Worm (Caenorhabditis elegans) whole organism, mixed stage, embryonic: ENCODE data around the gene pqn-32.

Experiments
- lsy-2 ChIP-seq: fragments of 150-350 bp; optimal IDR thresholded peaks from 2 replicates; lab custom pipeline; 2014; ENCODE audit warnings: missing biosample characterization, missing genetic modification characterization
- mep-1 ChIP-seq: fragments of 150-350 bp; optimal IDR thresholded peaks from 2 replicates; lab custom pipeline; 2017; ENCODE audit warnings: missing biosample characterization, missing genetic modification reagents, missing genetic modification characterization, inconsistent platforms
- snpc-4 ChIP-seq: fragments of 150-350 bp; optimal IDR thresholded peaks from 2 replicates; lab custom pipeline; 2014; ENCODE audit warnings: missing biosample characterization, missing genetic modification characterization
- unc-62 ChIP-seq: fragments of 150-350 bp; optimal IDR thresholded peaks from 2 replicates; lab custom pipeline; 2014; ENCODE audit warnings: missing biosample characterization, missing genetic modification reagents, missing genetic modification characterization

DNA sequence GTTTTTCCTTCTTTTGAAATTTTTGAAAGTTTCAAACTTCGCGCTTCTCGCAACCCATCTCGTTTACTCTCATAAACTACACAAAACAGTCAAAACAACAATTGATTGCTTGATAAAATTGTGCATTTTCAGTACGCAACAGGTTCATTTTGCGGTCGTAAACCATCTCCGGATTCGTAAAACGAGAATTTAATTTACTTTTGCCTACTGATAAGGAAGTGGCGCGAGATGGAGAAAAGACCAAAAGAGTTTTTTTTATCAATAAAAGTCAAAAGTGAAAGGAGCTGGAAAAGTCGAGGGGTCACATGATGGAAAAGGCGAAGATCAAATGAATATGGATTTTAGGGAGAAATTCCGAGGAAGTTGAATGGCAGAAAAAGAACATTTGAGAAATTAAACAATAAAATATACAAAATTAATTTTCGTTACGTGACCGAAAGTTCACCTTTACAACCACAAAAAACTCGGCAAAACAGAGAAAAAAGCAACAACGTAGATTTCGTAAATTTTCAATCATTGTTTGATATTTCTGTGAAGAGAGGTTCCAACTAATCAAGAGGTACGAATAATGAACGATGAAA lies 28.9 kb upstream of the pqn-32 start, which contains the start of gene F42G4.6:
- TF ChIP-seq lsy-2 (no peak), mep-1 (tag; lab: Kevin White, UChicago) (no peak), unc-62 (GFP tag; lab: Kevin White, UChicago) (no peak), snpc-4 (tag; lab: Kevin White, UChicago) (no peak)
